Fruit fly (Drosophila melanogaster) whole organism, prepupa: ENCODE data around the gene Etl1.

Source experiments
- CG10631 ChIP-seq: fragments of 200-800 bp; sonication (Bioruptor generic); optimal IDR thresholded peaks from 2 replicates; lab custom pipeline; 2016; ENCODE audit warnings: missing biosample characterization, missing genetic modification characterization
- CG10669 ChIP-seq: fragments of 200-800 bp; sonication (Bioruptor generic); optimal IDR thresholded peaks from 3 replicates; lab custom pipeline; 2018; ENCODE audit warnings: missing biosample characterization, mild to moderate bottlenecking, missing genetic modification characterization, moderate library complexity
- CG11294 ChIP-seq: fragments of 200-800 bp; sonication (Bioruptor generic); IDR thresholded peaks from 2 replicates; pipeline ENCODE4 v1.3.6; 2022; ENCODE audit warnings: missing biosample characterization, missing genetic modification characterization
- CG11762 ChIP-seq: fragments of 200-800 bp; sonication (Bioruptor generic); optimal IDR thresholded peaks from 3 replicates; lab custom pipeline; 2016; ENCODE audit warnings: missing biosample characterization, missing genetic modification characterization; ENCODE audit not compliant: insufficient read depth
- CG11902 ChIP-seq: fragments of 200-800 bp; sonication (Bioruptor generic); optimal IDR thresholded peaks from 3 replicates; lab custom pipeline; 2016; ENCODE audit warnings: missing biosample characterization, missing genetic modification characterization
- CG15336 ChIP-seq: fragments of 200-800 bp; sonication (Bioruptor generic); IDR thresholded peaks from 2 replicates; pipeline ENCODE4 v1.3.6; 2022; ENCODE audit warnings: missing biosample characterization, missing genetic modification characterization
- CG1621 ChIP-seq: fragments of 200-800 bp; sonication (Bioruptor generic); optimal IDR thresholded peaks from 3 replicates; lab custom pipeline; 2018; ENCODE audit warnings: missing biosample characterization, mild to moderate bottlenecking, missing genetic modification characterization
- CG3032 ChIP-seq: fragments of 200-800 bp; optimal IDR thresholded peaks from 2 replicates; lab custom pipeline; 2019; ENCODE audit warnings: missing biosample characterization, mild to moderate bottlenecking, missing genetic modification characterization, moderate library complexity
- CG32006 ChIP-seq: fragments of 200-800 bp; sonication (Bioruptor generic); optimal IDR thresholded peaks from 3 replicates; lab custom pipeline; 2017; ENCODE audit warnings: missing biosample characterization, mild to moderate bottlenecking, missing genetic modification characterization
- CG34406 ChIP-seq: fragments of 200-800 bp; sonication (Bioruptor generic); optimal IDR thresholded peaks from 3 replicates; lab custom pipeline; 2016; ENCODE audit warnings: missing biosample characterization, missing genetic modification characterization
- CG6276 ChIP-seq: fragments of 200-800 bp; sonication (Bioruptor generic); optimal IDR thresholded peaks from 2 replicates; lab custom pipeline; 2017; ENCODE audit warnings: missing biosample characterization, mild to moderate bottlenecking, missing genetic modification characterization
- CG6792 ChIP-seq: fragments of 200-800 bp; sonication (Bioruptor generic); optimal IDR thresholded peaks from 3 replicates; lab custom pipeline; 2016; ENCODE audit warnings: missing biosample characterization, missing genetic modification characterization
- CG6808 ChIP-seq: fragments of 200-800 bp; sonication (Bioruptor generic); optimal IDR thresholded peaks from 3 replicates; lab custom pipeline; 2017; ENCODE audit warnings: missing biosample characterization, missing genetic modification characterization, mild to moderate bottlenecking, moderate library complexity, missing genetic modification reagents
- CG6854 ChIP-seq: fragments of 200-800 bp; sonication (Bioruptor generic); optimal IDR thresholded peaks from 2 replicates; lab custom pipeline; 2017; ENCODE audit warnings: missing biosample characterization, mild to moderate bottlenecking, missing genetic modification characterization
- CG7368 ChIP-seq: fragments of 200-800 bp; sonication (Bioruptor generic); optimal IDR thresholded peaks from 3 replicates; lab custom pipeline; 2016; ENCODE audit warnings: missing biosample characterization, missing genetic modification characterization
- CG8119 ChIP-seq: fragments of 200-800 bp; sonication (Bioruptor generic); IDR thresholded peaks from 3 replicates; pipeline ENCODE4 v1.3.6; 2022; ENCODE audit warnings: missing biosample characterization, missing genetic modification characterization
- CG8632 ChIP-seq: fragments of 200-800 bp; sonication (Bioruptor generic); optimal IDR thresholded peaks from 3 replicates; lab custom pipeline; 2016; ENCODE audit warnings: missing biosample characterization, missing genetic modification characterization
- CG9139 ChIP-seq: fragments of 200-800 bp; sonication (Bioruptor generic); optimal IDR thresholded peaks from 3 replicates; lab custom pipeline; 2017; ENCODE audit warnings: missing biosample characterization, mild to moderate bottlenecking, missing genetic modification characterization
- Eip75B ChIP-seq: fragments of 200-800 bp; sonication (Bioruptor generic); optimal IDR thresholded peaks from 3 replicates; lab custom pipeline; 2016; ENCODE audit warnings: missing biosample characterization, missing genetic modification characterization
- Eip78C ChIP-seq: fragments of 200-800 bp; sonication (Bioruptor generic); peaks from one replicate; lab custom pipeline; 2016; ENCODE audit warnings: missing biosample characterization, missing genetic modification characterization
- Eip93F ChIP-seq: fragments of 200-800 bp; sonication (Bioruptor generic); optimal IDR thresholded peaks from 2 replicates; lab custom pipeline; 2016; ENCODE audit warnings: missing biosample characterization, mild to moderate bottlenecking, missing genetic modification characterization
- Ets21C ChIP-seq: fragments of 200-800 bp; sonication (Bioruptor generic); optimal IDR thresholded peaks from 3 replicates; lab custom pipeline; 2016; ENCODE audit warnings: missing biosample characterization, missing genetic modification characterization
- Ets96B ChIP-seq: fragments of 200-800 bp; optimal IDR thresholded peaks from 2 replicates; lab custom pipeline; 2019; ENCODE audit warnings: missing biosample characterization, mild to moderate bottlenecking, missing genetic modification characterization, moderate library complexity
- Gug ChIP-seq: fragments of 200-800 bp; sonication (Bioruptor generic); IDR thresholded peaks from 2 replicates; pipeline ENCODE4 v1.3.6; 2022; ENCODE audit warnings: missing biosample characterization, missing genetic modification characterization
- Hr38 ChIP-seq: sonication (Bioruptor generic); optimal IDR thresholded peaks from 2 replicates; lab custom pipeline; 2016; ENCODE audit warnings: missing biosample characterization, missing genetic modification characterization
- Hr39 ChIP-seq: fragments of 200-800 bp; sonication (Bioruptor generic); optimal IDR thresholded peaks from 2 replicates; lab custom pipeline; 2016; ENCODE audit warnings: missing biosample characterization, missing genetic modification characterization
- Hr4 ChIP-seq: fragments of 200-800 bp; sonication (Bioruptor generic); optimal IDR thresholded peaks from 3 replicates; lab custom pipeline; 2016; ENCODE audit warnings: missing biosample characterization, missing genetic modification characterization
- Met ChIP-seq: fragments of 200-800 bp; sonication (Bioruptor generic); optimal IDR thresholded peaks from 3 replicates; lab custom pipeline; 2016; ENCODE audit warnings: missing biosample characterization, missing genetic modification characterization
- OdsH ChIP-seq: fragments of 200-800 bp; sonication (Bioruptor generic); optimal IDR thresholded peaks from 3 replicates; lab custom pipeline; 2016; ENCODE audit warnings: missing biosample characterization, missing genetic modification characterization
- Smox ChIP-seq: fragments of 200-800 bp; sonication (Bioruptor generic); optimal IDR thresholded peaks from 3 replicates; lab custom pipeline; 2016; ENCODE audit warnings: missing biosample characterization, missing genetic modification characterization
- Sox102F ChIP-seq: fragments of 200-800 bp; sonication (Bioruptor generic); optimal IDR thresholded peaks from 2 replicates; lab custom pipeline; 2016; ENCODE audit warnings: missing biosample characterization, mild to moderate bottlenecking, missing genetic modification characterization
- Sox14 ChIP-seq: fragments of 200-800 bp; sonication (Bioruptor generic); optimal IDR thresholded peaks from 3 replicates; lab custom pipeline; 2016; ENCODE audit warnings: missing biosample characterization, missing genetic modification characterization
- achi ChIP-seq: fragments of 200-800 bp; sonication (Bioruptor generic); optimal IDR thresholded peaks from 3 replicates; lab custom pipeline; 2016; ENCODE audit warnings: missing biosample characterization, missing genetic modification characterization
- dsx ChIP-seq: fragments of 200-800 bp; optimal IDR thresholded peaks from 3 replicates; lab custom pipeline; 2019; ENCODE audit warnings: missing biosample characterization, mild to moderate bottlenecking, missing genetic modification characterization, moderate library complexity; ENCODE audit not compliant: poor library complexity, severe bottlenecking
- eg ChIP-seq: fragments of 200-800 bp; sonication (Bioruptor generic); IDR thresholded peaks from 3 replicates; pipeline ENCODE4 v1.3.6; 2022; ENCODE audit warnings: missing biosample characterization, missing genetic modification characterization
- esn ChIP-seq: fragments of 200-800 bp; sonication (Bioruptor generic); optimal IDR thresholded peaks from 2 replicates; lab custom pipeline; 2016; ENCODE audit warnings: missing biosample characterization, mild to moderate bottlenecking, missing genetic modification characterization, moderate library complexity
- fd59A ChIP-seq: fragments of 200-800 bp; sonication (Bioruptor generic); optimal IDR thresholded peaks from 2 replicates; lab custom pipeline; 2017; ENCODE audit warnings: missing biosample characterization, mild to moderate bottlenecking, missing genetic modification characterization, missing genetic modification reagents
- fd85E ChIP-seq: fragments of 200-800 bp; sonication (Bioruptor generic); optimal IDR thresholded peaks from 3 replicates; lab custom pipeline; 2016; ENCODE audit warnings: missing biosample characterization, missing genetic modification characterization
- fkh ChIP-seq: fragments of 200-800 bp; sonication (Bioruptor generic); optimal IDR thresholded peaks from 3 replicates; lab custom pipeline; 2017; ENCODE audit warnings: missing biosample characterization, mild to moderate bottlenecking, missing genetic modification characterization, moderate library complexity
- lz ChIP-seq: fragments of 200-800 bp; sonication (Bioruptor generic); optimal IDR thresholded peaks from 3 replicates; lab custom pipeline; 2016; ENCODE audit warnings: missing biosample characterization, missing genetic modification characterization
- net ChIP-seq: fragments of 200-800 bp; sonication (Bioruptor generic); optimal IDR thresholded peaks from 3 replicates; lab custom pipeline; 2016; ENCODE audit warnings: missing biosample characterization, missing genetic modification characterization
- pdm3 ChIP-seq: fragments of 200-800 bp; sonication (Bioruptor generic); optimal IDR thresholded peaks from 3 replicates; lab custom pipeline; 2016; ENCODE audit warnings: missing biosample characterization, missing genetic modification characterization
- salr ChIP-seq, 2 experiments: fragments of 200-800 bp; sonication (Bioruptor generic); optimal IDR thresholded peaks; 3 replicates each; lab custom pipeline; 2016 to 2018; ENCODE audit warnings: missing biosample characterization in 2 of 2, missing genetic modification characterization in 2 of 2, mild to moderate bottlenecking in 1 of 2
- spab ChIP-seq: fragments of 200-800 bp; sonication (Bioruptor generic); optimal IDR thresholded peaks from 2 replicates; lab custom pipeline; 2017; ENCODE audit warnings: missing biosample characterization, mild to moderate bottlenecking, missing genetic modification characterization, missing genetic modification reagents
- ss ChIP-seq, 2 experiments: fragments of 200-800 bp; sonication (Bioruptor generic); optimal IDR thresholded peaks; 2 replicates in 1 of 2; 3 replicates in 1 of 2; lab custom pipeline; 2017 to 2018; ENCODE audit warnings: mild to moderate bottlenecking in 2 of 2, missing biosample characterization in 2 of 2, missing genetic modification characterization in 2 of 2, moderate library complexity in 1 of 2
- topi ChIP-seq: fragments of 200-800 bp; sonication (Bioruptor generic); optimal IDR thresholded peaks from 3 replicates; lab custom pipeline; 2016; ENCODE audit warnings: missing biosample characterization, missing genetic modification characterization
- vri ChIP-seq: fragments of 200-800 bp; sonication (Bioruptor generic); optimal IDR thresholded peaks from 3 replicates; lab custom pipeline; 2016; ENCODE audit warnings: missing biosample characterization, mild to moderate bottlenecking, missing genetic modification characterization

Etl1 gene

DNA sequence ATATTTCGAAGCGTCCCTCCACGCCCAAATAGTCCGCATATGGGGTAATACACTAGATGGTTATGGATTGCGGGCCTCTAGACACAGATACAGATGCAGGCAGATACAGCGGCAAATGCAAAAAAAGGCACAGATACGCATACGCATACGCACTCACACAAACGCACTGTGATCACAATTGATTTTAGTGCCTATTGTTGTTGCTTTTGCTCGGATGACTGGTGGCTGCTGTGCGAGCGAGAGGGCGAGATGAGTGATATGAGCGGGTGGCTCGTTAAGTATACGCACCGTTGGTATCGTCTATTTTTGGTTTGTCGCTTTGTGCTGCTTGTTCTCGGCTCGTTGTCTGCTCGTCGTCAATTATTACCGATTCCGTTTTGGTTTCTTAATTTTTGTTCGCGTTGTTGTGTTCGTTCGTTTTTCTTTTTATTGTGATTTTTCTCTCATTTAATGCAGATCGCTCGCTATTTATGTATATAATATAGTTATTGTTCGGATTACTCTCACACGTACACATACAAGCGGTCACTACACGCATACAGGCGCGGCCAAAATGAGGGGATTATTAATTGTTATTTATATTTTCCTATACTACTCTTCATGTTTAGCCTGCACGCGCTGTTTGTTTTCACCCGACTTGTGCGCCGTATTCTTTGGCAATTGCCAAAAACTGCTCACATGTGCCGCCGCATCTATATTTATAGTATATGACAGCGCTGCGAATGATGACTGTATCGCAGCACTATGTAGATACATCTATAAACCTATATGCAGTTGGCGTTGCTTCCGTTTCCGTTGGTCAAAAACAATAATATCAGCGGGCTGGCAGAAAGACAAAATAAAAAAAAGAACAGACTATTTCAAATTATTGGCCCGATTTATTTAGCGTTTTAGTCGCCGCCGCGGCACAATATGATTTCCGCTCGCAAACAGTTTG, 4.8 kb downstream of the Etl1 start (continued):
- TF ChIP-seq spab (GFP tag; lab: Kevin White, UChicago) (no peak), salr (GFP tag; optimal IDR thresholded peaks at IDR 0.05; lab: Kevin White, UChicago) (peak in 1 of 2 experiments; percentile 22), OdsH (GFP tag; lab: Kevin White, UChicago) (no peak), CG11762 (GFP tag; lab: Kevin White, UChicago) (no peak), fkh (GFP tag; lab: Kevin White, UChicago) (peak; percentile 37), dsx (peak; percentile 30), eg (GFP tag; lab: Robert Waterston, UW) (0 out of 3 replicates have a peak, but pooled peaks have one; percentile 24), ss (GFP tag; optimal IDR thresholded peaks at IDR 0.05; lab: Kevin White, UChicago) (peak; percentile 36 to 37)

DNA sequence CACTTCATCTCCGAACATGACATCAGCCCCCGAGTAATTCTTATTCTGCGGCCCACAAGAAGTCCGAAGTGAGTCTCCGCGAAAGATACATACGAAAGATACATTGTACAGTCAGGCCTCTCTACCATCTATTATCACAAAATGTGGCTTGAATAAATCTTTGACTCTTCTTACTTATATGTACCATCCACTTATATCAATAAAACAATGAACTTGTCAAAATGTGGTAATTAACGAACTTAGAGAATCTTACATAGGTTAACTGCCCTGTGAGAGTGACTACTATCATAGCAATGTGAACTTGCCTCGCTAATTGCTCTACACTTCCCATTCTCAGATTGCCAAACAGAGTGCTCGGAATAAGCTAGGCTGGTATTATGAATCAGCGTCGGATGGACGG, 5.8 kb downstream of the Etl1 start:
- TF ChIP-seq Hr39 (GFP tag; lab: Kevin White, UChicago): no peak
- TF ChIP-seq CG7368: peak; percentile 7
- no peak for TF ChIP-seq CG9139 (GFP tag; lab: Kevin White, UChicago)
- no peak for TF ChIP-seq Sox14 (GFP tag; lab: Kevin White, UChicago)
- no peak for TF ChIP-seq topi (GFP tag; lab: Kevin White, UChicago)
- TF ChIP-seq achi: peak; percentile 30
- no peak for TF ChIP-seq Met (GFP tag; lab: Kevin White, UChicago)
- TF ChIP-seq CG10669 (GFP tag; lab: Kevin White, UChicago): peak; percentile 32
- peak; percentile 53 for TF ChIP-seq Ets96B (tag; lab: Kevin White, UChicago)
- no peak for TF ChIP-seq CG6792
- no peak for TF ChIP-seq Eip75B
- no peak for TF ChIP-seq fd59A (GFP tag; lab: Kevin White, UChicago)
- TF ChIP-seq esn (GFP tag; lab: Kevin White, UChicago): no peak
- peak; percentile 18 for TF ChIP-seq CG10631 (GFP tag; lab: Kevin White, UChicago)
- no peak for TF ChIP-seq spab (GFP tag; lab: Kevin White, UChicago)
- TF ChIP-seq CG11902 (GFP tag; lab: Kevin White, UChicago): no peak
- no peak for TF ChIP-seq CG8119 (GFP tag; lab: Robert Waterston, UW)
- TF ChIP-seq CG3032: peak; percentile 47
- no peak for TF ChIP-seq Eip93F (GFP tag; lab: Kevin White, UChicago)
- TF ChIP-seq CG8632 (GFP tag; lab: Kevin White, UChicago): no peak
- TF ChIP-seq Gug (GFP tag; lab: Robert Waterston, UW): peak; percentile 69
- TF ChIP-seq lz (GFP tag; lab: Kevin White, UChicago): no peak
- no peak for TF ChIP-seq pdm3 (GFP tag; lab: Kevin White, UChicago)
- TF ChIP-seq CG6808: no peak
- TF ChIP-seq CG32006 (GFP tag; lab: Kevin White, UChicago): no peak
- TF ChIP-seq Sox102F (GFP tag; lab: Kevin White, UChicago): no peak
- no peak for TF ChIP-seq salr (GFP tag; optimal IDR thresholded peaks at IDR 0.05; lab: Kevin White, UChicago)
- peak; percentile 6 for TF ChIP-seq dsx
- TF ChIP-seq CG15336: peak; percentile 50; the same call in 1 of the 2 replicates
- TF ChIP-seq vri (GFP tag; lab: Kevin White, UChicago): no peak
- TF ChIP-seq CG1621: no peak
- TF ChIP-seq CG34406 (GFP tag; lab: Kevin White, UChicago): no peak
- peak; percentile 71 for TF ChIP-seq Eip78C (GFP tag; lab: Kevin White, UChicago)
- TF ChIP-seq Hr4 (GFP tag; lab: Kevin White, UChicago): peak; percentile 39
- no peak for TF ChIP-seq Smox (GFP tag; lab: Kevin White, UChicago)
- no peak for TF ChIP-seq Hr38 (GFP tag; lab: Kevin White, UChicago)
- TF ChIP-seq fd85E: no peak
- peak; percentile 20 for TF ChIP-seq net
- no peak for TF ChIP-seq Ets21C (GFP tag; lab: Kevin White, UChicago)
- no peak for TF ChIP-seq CG6854 (GFP tag; lab: Kevin White, UChicago)
- peak; percentile 29 for TF ChIP-seq CG6276
- no peak for TF ChIP-seq fkh (GFP tag; lab: Kevin White, UChicago)
- no peak for TF ChIP-seq CG11762 (GFP tag; lab: Kevin White, UChicago)
- TF ChIP-seq CG11294 (GFP tag; lab: Robert Waterston, UW): peak; percentile 66
- TF ChIP-seq eg (GFP tag; lab: Robert Waterston, UW): peak; percentile 74
